Fruit fly (Drosophila melanogaster): Measurements from ENCODE around the gene Ypel.
A peak's percentile ranks its signal among the peaks of the same experiment; 100 is the strongest.

Ypel gene

dm6 chrX:10206086-10206485 is 6.1 kb downstream of the Ypel start:
- no peak for TF ChIP-seq CG32121 (GFP tag; IDR thresholded peaks at IDR 0.05)
- no peak for TF ChIP-seq CG12605 (GFP tag; IDR thresholded peaks at IDR 0.05)
- no peak for TF ChIP-seq CG10348 (GFP tag; IDR thresholded peaks at IDR 0.05)
- no peak for TF ChIP-seq rn (GFP tag; IDR thresholded peaks at IDR 0.05)
- no peak for TF ChIP-seq EcR (GFP tag; optimal IDR thresholded peaks at IDR 0.05)
- no peak for TF ChIP-seq fd96Ca (GFP tag; IDR thresholded peaks at IDR 0.05)
- TF ChIP-seq Ets98B (GFP tag; IDR thresholded peaks at IDR 0.05) = no peak
- TF ChIP-seq D1 (tag; optimal IDR thresholded peaks at IDR 0.05) = no peak
- no peak for TF ChIP-seq Pif1A (GFP tag; optimal IDR thresholded peaks at IDR 0.05)
- no peak for TF ChIP-seq CG8301 (tag; optimal IDR thresholded peaks at IDR 0.05)
- no peak for TF ChIP-seq CG13204 (GFP tag; optimal IDR thresholded peaks at IDR 0.05)
- no peak for TF ChIP-seq CG17806 (tag; optimal IDR thresholded peaks at IDR 0.05)
- TF ChIP-seq CG14655 (GFP tag; optimal IDR thresholded peaks at IDR 0.05) = no peak
- no peak for TF ChIP-seq CG8159 (tag; optimal IDR thresholded peaks at IDR 0.05)

DNA sequence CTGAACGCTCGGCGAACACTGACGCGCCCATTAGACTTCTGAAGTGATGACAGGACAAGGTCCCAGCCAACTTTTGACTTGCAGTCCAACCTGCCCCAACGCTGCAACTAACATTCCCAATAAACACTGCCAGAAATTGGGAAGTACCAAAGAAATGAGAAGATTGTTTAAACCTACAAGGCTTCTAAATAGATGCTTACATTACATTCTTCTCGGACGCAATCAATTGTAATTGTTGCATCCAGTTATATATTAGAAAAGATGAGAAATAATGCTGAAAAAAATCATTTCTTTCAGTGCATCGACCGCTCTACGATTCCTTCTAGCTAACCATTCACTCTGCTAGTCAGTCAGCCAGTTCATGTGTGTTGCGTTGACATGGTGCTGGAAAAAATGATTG is 9.6 kb downstream of the Ypel start:
- TF ChIP-seq Snoo (tag; optimal IDR thresholded peaks at IDR 0.05) (no peak), fd96Ca (GFP tag; IDR thresholded peaks at IDR 0.05) (peak; percentile 42; the same call in 1 of the 3 replicates), CG8301 (tag; optimal IDR thresholded peaks at IDR 0.05) (peak; percentile 59), CG14655 (GFP tag; optimal IDR thresholded peaks at IDR 0.05) (peak; percentile 67), CG12605 (GFP tag; IDR thresholded peaks at IDR 0.05) (no peak), gl (tag; optimal IDR thresholded peaks at IDR 0.05) (no peak), CG4496 (GFP tag; IDR thresholded peaks at IDR 0.05) (peak; percentile 56; the same call in 2 of the 3 replicates), CG8159 (tag; optimal IDR thresholded peaks at IDR 0.05) (peak; percentile 60), rn (GFP tag; IDR thresholded peaks at IDR 0.05) (no peak), CG13204 (GFP tag; optimal IDR thresholded peaks at IDR 0.05) (peak; percentile 4), CG34367 (tag; optimal IDR thresholded peaks at IDR 0.05) (peak; percentile 60), EcR (GFP tag; optimal IDR thresholded peaks at IDR 0.05) (no peak), CG9948 (tag; optimal IDR thresholded peaks at IDR 0.05) (peak; percentile 69), CG15710 (tag; optimal IDR thresholded peaks at IDR 0.05) (peak; percentile 47), Ets98B (GFP tag; IDR thresholded peaks at IDR 0.05) (no peak), CG32121 (GFP tag; IDR thresholded peaks at IDR 0.05) (no peak), D1 (tag; optimal IDR thresholded peaks at IDR 0.05) (no peak), Pif1B (GFP tag; optimal IDR thresholded peaks at IDR 0.05) (peak; percentile 37), CG17806 (tag; optimal IDR thresholded peaks at IDR 0.05) (peak; percentile 58), Pif1A (GFP tag; optimal IDR thresholded peaks at IDR 0.05) (peak; percentile 34), CG10348 (GFP tag; IDR thresholded peaks at IDR 0.05) (no peak)

DNA sequence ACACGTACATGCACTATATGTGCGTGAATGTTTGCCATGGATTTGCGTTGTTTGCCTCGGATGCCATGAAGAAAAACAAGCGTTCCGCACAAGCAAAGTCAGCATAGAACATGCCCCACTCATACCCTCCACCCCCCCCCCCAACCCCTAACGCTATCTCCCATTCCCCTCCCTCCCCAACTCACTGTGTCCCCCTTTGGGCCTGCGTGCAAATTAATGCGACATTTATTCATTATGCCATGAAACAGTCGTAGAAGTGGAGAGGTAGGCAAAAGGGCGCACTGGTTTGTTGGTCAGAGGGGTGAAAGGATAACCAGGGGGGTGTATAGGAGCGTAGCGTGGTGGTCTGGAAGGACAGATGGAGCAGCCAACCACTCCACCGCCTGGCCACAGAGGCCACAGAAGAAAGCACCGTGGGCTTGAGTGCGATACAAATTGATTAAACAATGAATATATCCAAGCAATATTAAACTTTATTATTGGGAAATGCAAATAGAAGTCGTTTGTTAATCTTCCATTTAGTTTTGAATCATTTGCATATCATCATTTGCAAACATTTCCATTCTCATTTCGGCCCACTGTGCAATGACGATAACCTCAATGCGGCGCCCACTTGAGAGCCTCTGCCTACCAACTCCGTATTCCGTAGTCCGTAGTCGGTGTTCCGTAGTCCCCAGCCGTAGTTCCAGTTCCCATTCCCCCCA is 27.7 kb downstream of the Ypel start:
- peak; percentile 45 for TF ChIP-seq CG15710 (tag; optimal IDR thresholded peaks at IDR 0.05)
- peak; percentile 52 for TF ChIP-seq CG8159 (tag; optimal IDR thresholded peaks at IDR 0.05)
- TF ChIP-seq CG10348 (GFP tag; IDR thresholded peaks at IDR 0.05) = 0 out of 2 replicates have a peak, but pooled peaks have one; percentile 9
- TF ChIP-seq Pif1B (GFP tag; optimal IDR thresholded peaks at IDR 0.05) = peak; percentile 26
- no peak for TF ChIP-seq D1 (tag; optimal IDR thresholded peaks at IDR 0.05)
- no peak for TF ChIP-seq CG9948 (tag; optimal IDR thresholded peaks at IDR 0.05)
- peak; percentile 43 for TF ChIP-seq CG14655 (GFP tag; optimal IDR thresholded peaks at IDR 0.05)
- TF ChIP-seq gl (tag; optimal IDR thresholded peaks at IDR 0.05) = no peak
- peak; percentile 4 for TF ChIP-seq CG34367 (tag; optimal IDR thresholded peaks at IDR 0.05)
- TF ChIP-seq rn (GFP tag; IDR thresholded peaks at IDR 0.05) = no peak
- peak; percentile 82 for TF ChIP-seq CG4496 (GFP tag; IDR thresholded peaks at IDR 0.05)
- peak; percentile 63; the same call in 1 of the 2 replicates for TF ChIP-seq Ets98B (GFP tag; IDR thresholded peaks at IDR 0.05)
- TF ChIP-seq CG17806 (tag; optimal IDR thresholded peaks at IDR 0.05) = no peak
- TF ChIP-seq Snoo (tag; optimal IDR thresholded peaks at IDR 0.05) = no peak
- peak; percentile 74; the same call in 2 of the 3 replicates for TF ChIP-seq fd96Ca (GFP tag; IDR thresholded peaks at IDR 0.05)
- TF ChIP-seq CG12605 (GFP tag; IDR thresholded peaks at IDR 0.05) = 0 out of 2 replicates have a peak, but pooled peaks have one; percentile 34
- peak; percentile 31 for TF ChIP-seq CG8301 (tag; optimal IDR thresholded peaks at IDR 0.05)
- TF ChIP-seq CG32121 (GFP tag; IDR thresholded peaks at IDR 0.05) = peak; percentile 61

dm6 chrX:10182867-10183266 is 29.3 kb downstream of the Ypel start:
- TF ChIP-seq EcR (GFP tag; optimal IDR thresholded peaks at IDR 0.05) (no peak), CG10348 (GFP tag; IDR thresholded peaks at IDR 0.05) (no peak), CG4496 (GFP tag; IDR thresholded peaks at IDR 0.05) (no peak), CG13204 (GFP tag; optimal IDR thresholded peaks at IDR 0.05) (no peak), Pif1B (GFP tag; optimal IDR thresholded peaks at IDR 0.05) (no peak), Ets98B (GFP tag; IDR thresholded peaks at IDR 0.05) (no peak), CG14655 (GFP tag; optimal IDR thresholded peaks at IDR 0.05) (no peak), fd96Ca (GFP tag; IDR thresholded peaks at IDR 0.05) (no peak), CG8159 (tag; optimal IDR thresholded peaks at IDR 0.05) (no peak), rn (GFP tag; IDR thresholded peaks at IDR 0.05) (no peak), CG9948 (tag; optimal IDR thresholded peaks at IDR 0.05) (no peak)

- TF ChIP-seq Pif1B (GFP tag; optimal IDR thresholded peaks at IDR 0.05) = no peak
- no peak for TF ChIP-seq D1 (tag; optimal IDR thresholded peaks at IDR 0.05)
- TF ChIP-seq EcR (GFP tag; optimal IDR thresholded peaks at IDR 0.05) = no peak
- TF ChIP-seq rn (GFP tag; IDR thresholded peaks at IDR 0.05) = no peak
- no peak for TF ChIP-seq gl (tag; optimal IDR thresholded peaks at IDR 0.05)
- TF ChIP-seq CG8301 (tag; optimal IDR thresholded peaks at IDR 0.05) = no peak
- no peak for TF ChIP-seq CG32121 (GFP tag; IDR thresholded peaks at IDR 0.05)
- TF ChIP-seq CG9948 (tag; optimal IDR thresholded peaks at IDR 0.05) = no peak
- TF ChIP-seq CG17806 (tag; optimal IDR thresholded peaks at IDR 0.05) = no peak
- TF ChIP-seq CG15710 (tag; optimal IDR thresholded peaks at IDR 0.05) = no peak
Observed at dm6 chrX:10158175-10158574, 54.0 kb downstream of the Ypel start, which contains the start of gene CG43902. CG43902 (plus strand) TSS chrX:10158434.
